Worm (Caenorhabditis elegans): ENCODE data around the gene deb-1.

deb-1 gene

ce11 chrIV:7099377-7099776 lies 5.3 kb upstream of the deb-1 start:
- TF ChIP-seq cog-1 (tag; optimal IDR thresholded peaks at IDR 0.05) (peak; percentile 29), ref-1 (GFP tag; conservative IDR thresholded peaks at IDR 0.05) (no peak)

- TF ChIP-seq T22C8.4 (GFP tag; IDR thresholded peaks at IDR 0.05) = no peak
- TF ChIP-seq med-1 (GFP tag; optimal IDR thresholded peaks at IDR 0.05; ENCODE audit: insufficient read depth) = no peak
- no peak for TF ChIP-seq flt-1 (GFP tag; IDR thresholded peaks at IDR 0.05)
- no peak for TF ChIP-seq ref-1 (GFP tag; conservative IDR thresholded peaks at IDR 0.05)
- no peak for TF ChIP-seq cog-1 (tag; optimal IDR thresholded peaks at IDR 0.05)
- no peak for TF ChIP-seq ztf-29 (GFP tag; IDR thresholded peaks at IDR 0.05)
- no peak for TF ChIP-seq ztf-23 (GFP tag; IDR thresholded peaks at IDR 0.05)
- no peak for TF ChIP-seq klf-2 (GFP tag; conservative IDR thresholded peaks at IDR 0.05)
- no peak for TF ChIP-seq tab-1 (GFP tag; IDR thresholded peaks at IDR 0.05)
Observed at ce11 chrIV:7098509-7099065, 4.5 kb upstream of the deb-1 start, which contains the start of gene ZC477.4. ZC477.4 (minus strand) TSS chrIV:7098784.

ce11 chrIV:7097450-7097849 lies 3.4 kb upstream of the deb-1 start:
- TF ChIP-seq cog-1 (tag; optimal IDR thresholded peaks at IDR 0.05) = no peak
- TF ChIP-seq klf-2 (GFP tag; conservative IDR thresholded peaks at IDR 0.05) = no peak
- TF ChIP-seq T22C8.4 (GFP tag; IDR thresholded peaks at IDR 0.05) = no peak
- TF ChIP-seq ztf-23 (GFP tag; IDR thresholded peaks at IDR 0.05) = no peak
- no peak for TF ChIP-seq ztf-29 (GFP tag; IDR thresholded peaks at IDR 0.05)
- no peak for TF ChIP-seq flt-1 (GFP tag; IDR thresholded peaks at IDR 0.05)
- no peak for TF ChIP-seq tab-1 (GFP tag; IDR thresholded peaks at IDR 0.05)
- no peak for TF ChIP-seq ref-1 (GFP tag; conservative IDR thresholded peaks at IDR 0.05)
- TF ChIP-seq med-1 (GFP tag; optimal IDR thresholded peaks at IDR 0.05; ENCODE audit: insufficient read depth) = no peak

ce11 chrIV:7096097-7096496 lies 2.0 kb upstream of the deb-1 start:
- TF ChIP-seq ref-1 (GFP tag; conservative IDR thresholded peaks at IDR 0.05) = no peak
- no peak for TF ChIP-seq ztf-29 (GFP tag; IDR thresholded peaks at IDR 0.05)
- TF ChIP-seq med-1 (GFP tag; optimal IDR thresholded peaks at IDR 0.05; ENCODE audit: insufficient read depth) = no peak
- no peak for TF ChIP-seq ztf-23 (GFP tag; IDR thresholded peaks at IDR 0.05)
- no peak for TF ChIP-seq tab-1 (GFP tag; IDR thresholded peaks at IDR 0.05)
- TF ChIP-seq T22C8.4 (GFP tag; IDR thresholded peaks at IDR 0.05) = no peak
- no peak for TF ChIP-seq flt-1 (GFP tag; IDR thresholded peaks at IDR 0.05)
- no peak for TF ChIP-seq klf-2 (GFP tag; conservative IDR thresholded peaks at IDR 0.05)
- no peak for TF ChIP-seq cog-1 (tag; optimal IDR thresholded peaks at IDR 0.05)

ce11 chrIV:7095396-7095964 lies 1.4 kb upstream of the deb-1 start:
- TF ChIP-seq tab-1 (GFP tag; IDR thresholded peaks at IDR 0.05) (no peak), ztf-29 (GFP tag; IDR thresholded peaks at IDR 0.05) (no peak), cog-1 (tag; optimal IDR thresholded peaks at IDR 0.05) (no peak), ztf-23 (GFP tag; IDR thresholded peaks at IDR 0.05) (no peak), klf-2 (GFP tag; conservative IDR thresholded peaks at IDR 0.05) (no peak), flt-1 (GFP tag; IDR thresholded peaks at IDR 0.05) (no peak)

ce11 chrIV:7084632-7085160 lies 9.4 kb downstream of the deb-1 start, which contains the start of gene rps-4:
rps-4 (minus strand) TSS chrIV:7084682.
- TF ChIP-seq tab-1 (GFP tag; IDR thresholded peaks at IDR 0.05) = no peak
- TF ChIP-seq cog-1 (tag; optimal IDR thresholded peaks at IDR 0.05) = peak; percentile 61
- TF ChIP-seq T22C8.4 (GFP tag; IDR thresholded peaks at IDR 0.05) = no peak
- peak; percentile 83 for TF ChIP-seq flt-1 (GFP tag; IDR thresholded peaks at IDR 0.05)
- no peak for TF ChIP-seq ztf-23 (GFP tag; IDR thresholded peaks at IDR 0.05)
- no peak for TF ChIP-seq med-1 (GFP tag; optimal IDR thresholded peaks at IDR 0.05; ENCODE audit: insufficient read depth)
- TF ChIP-seq klf-2 (GFP tag; conservative IDR thresholded peaks at IDR 0.05) = no peak
- TF ChIP-seq ref-1 (GFP tag; conservative IDR thresholded peaks at IDR 0.05) = no peak
- no peak for TF ChIP-seq ztf-29 (GFP tag; IDR thresholded peaks at IDR 0.05)

- TF ChIP-seq med-1 (GFP tag; optimal IDR thresholded peaks at IDR 0.05; ENCODE audit: insufficient read depth) = no peak
- no peak for TF ChIP-seq tab-1 (GFP tag; IDR thresholded peaks at IDR 0.05)
- TF ChIP-seq flt-1 (GFP tag; IDR thresholded peaks at IDR 0.05) = no peak
- no peak for TF ChIP-seq ztf-29 (GFP tag; IDR thresholded peaks at IDR 0.05)
- TF ChIP-seq cog-1 (tag; optimal IDR thresholded peaks at IDR 0.05) = no peak
- TF ChIP-seq klf-2 (GFP tag; conservative IDR thresholded peaks at IDR 0.05) = no peak
- no peak for TF ChIP-seq ref-1 (GFP tag; conservative IDR thresholded peaks at IDR 0.05)
- TF ChIP-seq T22C8.4 (GFP tag; IDR thresholded peaks at IDR 0.05) = no peak
- no peak for TF ChIP-seq ztf-23 (GFP tag; IDR thresholded peaks at IDR 0.05)
Observed at ce11 chrIV:7083976-7084375, 10.1 kb downstream of the deb-1 start.

ce11 chrIV:7083382-7083784 lies 10.7 kb downstream of the deb-1 start, which contains the start of gene Y43B11AR.3:
Y43B11AR.3 (minus strand) TSS chrIV:7083716.
- TF ChIP-seq ztf-29 (GFP tag; IDR thresholded peaks at IDR 0.05) = no peak
- TF ChIP-seq flt-1 (GFP tag; IDR thresholded peaks at IDR 0.05) = peak; percentile 32; the same call in 1 of the 2 replicates

ce11 chrIV:7081214-7081613 lies 12.9 kb downstream of the deb-1 start, which contains the start of gene Y43B11AR.1:
Y43B11AR.1 (plus strand) TSS chrIV:7081514.
- TF ChIP-seq klf-2 (GFP tag; conservative IDR thresholded peaks at IDR 0.05) = no peak
- no peak for TF ChIP-seq med-1 (GFP tag; optimal IDR thresholded peaks at IDR 0.05; ENCODE audit: insufficient read depth)
- no peak for TF ChIP-seq ref-1 (GFP tag; conservative IDR thresholded peaks at IDR 0.05)
- no peak for TF ChIP-seq tab-1 (GFP tag; IDR thresholded peaks at IDR 0.05)
- no peak for TF ChIP-seq flt-1 (GFP tag; IDR thresholded peaks at IDR 0.05)
- no peak for TF ChIP-seq ztf-29 (GFP tag; IDR thresholded peaks at IDR 0.05)
- no peak for TF ChIP-seq cog-1 (tag; optimal IDR thresholded peaks at IDR 0.05)
- no peak for TF ChIP-seq T22C8.4 (GFP tag; IDR thresholded peaks at IDR 0.05)
- TF ChIP-seq ztf-23 (GFP tag; IDR thresholded peaks at IDR 0.05) = no peak

ce11 chrIV:7075063-7075462 lies 19.0 kb downstream of the deb-1 start, which contains the start of gene srg-50:
srg-50 (minus strand) TSS chrIV:7075163.
- TF ChIP-seq ref-1 (GFP tag; conservative IDR thresholded peaks at IDR 0.05) = no peak
- no peak for TF ChIP-seq T22C8.4 (GFP tag; IDR thresholded peaks at IDR 0.05)
- no peak for TF ChIP-seq ztf-29 (GFP tag; IDR thresholded peaks at IDR 0.05)
- no peak for TF ChIP-seq klf-2 (GFP tag; conservative IDR thresholded peaks at IDR 0.05)
- no peak for TF ChIP-seq med-1 (GFP tag; optimal IDR thresholded peaks at IDR 0.05; ENCODE audit: insufficient read depth)
- TF ChIP-seq flt-1 (GFP tag; IDR thresholded peaks at IDR 0.05) = no peak
- no peak for TF ChIP-seq tab-1 (GFP tag; IDR thresholded peaks at IDR 0.05)
- no peak for TF ChIP-seq cog-1 (tag; optimal IDR thresholded peaks at IDR 0.05)
- no peak for TF ChIP-seq ztf-23 (GFP tag; IDR thresholded peaks at IDR 0.05)
